Worm (Caenorhabditis elegans) whole organism, young adult: ENCODE results near the gene C08H9.15.

Source experiments
- B0261.1 ChIP-seq: sonication (generic microtip); optimal IDR thresholded peaks from 2 replicates; lab custom pipeline; 2016; ENCODE audit warnings: mild to moderate bottlenecking, missing genetic modification characterization, moderate library complexity, missing compliant biosample characterization
- F10E7.11 ChIP-seq: sonication (generic microtip); optimal IDR thresholded peaks from 2 replicates; lab custom pipeline; 2017; ENCODE audit warnings: mild to moderate bottlenecking, missing genetic modification characterization, moderate library complexity, missing compliant biosample characterization
- F22D6.2 ChIP-seq: sonication (generic microtip); optimal IDR thresholded peaks from 2 replicates; lab custom pipeline; 2016; ENCODE audit warnings: mild to moderate bottlenecking, missing genetic modification characterization, missing compliant biosample characterization
- F23B12.7 ChIP-seq: sonication (generic microtip); optimal IDR thresholded peaks from 2 replicates; lab custom pipeline; 2017; ENCODE audit warnings: missing genetic modification characterization, mild to moderate bottlenecking, missing compliant biosample characterization, antibody characterized with exemption, moderate library complexity; ENCODE audit not compliant: insufficient read depth
- F52B5.7 ChIP-seq: sonication (generic microtip); optimal IDR thresholded peaks from 2 replicates; lab custom pipeline; 2016; ENCODE audit warnings: mild to moderate bottlenecking, missing genetic modification characterization, missing compliant biosample characterization
- F55B11.4 ChIP-seq: sonication (generic microtip); optimal IDR thresholded peaks from 2 replicates; lab custom pipeline; 2016; ENCODE audit warnings: missing compliant biosample characterization, missing genetic modification characterization, borderline replicate concordance; ENCODE audit not compliant: insufficient read depth
- T07F8.4 ChIP-seq: sonication (generic microtip); optimal IDR thresholded peaks from 2 replicates; lab custom pipeline; 2016; ENCODE audit warnings: mild to moderate bottlenecking, missing genetic modification characterization, moderate library complexity, missing compliant biosample characterization
- Y79H2A.3 ChIP-seq: fragments of 200-800 bp; sonication (Bioruptor generic); conservative IDR thresholded peaks from 2 replicates; pipeline ENCODE4 v1.3.6; 2022; ENCODE audit warnings: missing genetic modification reagents, missing genetic modification characterization, missing compliant biosample characterization
- Y95B8A.8 ChIP-seq: fragments of 200-800 bp; sonication (Bioruptor generic); IDR thresholded peaks from 2 replicates; pipeline ENCODE4 v1.3.6; 2022; ENCODE audit warnings: missing genetic modification reagents, missing genetic modification characterization, missing compliant biosample characterization
- aptf-2 ChIP-seq: fragments of 200-800 bp; sonication (Bioruptor generic); conservative IDR thresholded peaks from 2 replicates; pipeline ENCODE4 v1.3.6; 2022; ENCODE audit warnings: missing genetic modification reagents, missing genetic modification characterization, missing compliant biosample characterization
- athp-1 ChIP-seq: sonication (generic microtip); optimal IDR thresholded peaks from 2 replicates; lab custom pipeline; 2017; ENCODE audit warnings: mild to moderate bottlenecking, missing genetic modification characterization, missing compliant biosample characterization
- attf-5 ChIP-seq: fragments of 200-800 bp; sonication (Bioruptor generic); optimal IDR thresholded peaks from 2 replicates; lab custom pipeline; 2018; ENCODE audit warnings: mild to moderate bottlenecking, missing genetic modification characterization, missing compliant biosample characterization
- bed-2 ChIP-seq: fragments of 200-800 bp; sonication (Bioruptor generic); IDR thresholded peaks from 2 replicates; pipeline ENCODE4 v1.3.6; 2022; ENCODE audit warnings: missing genetic modification reagents, missing genetic modification characterization, missing compliant biosample characterization
- ccch-3 ChIP-seq: fragments of 200-800 bp; sonication (Bioruptor generic); optimal IDR thresholded peaks from 2 replicates; lab custom pipeline; 2018; ENCODE audit warnings: mild to moderate bottlenecking, missing genetic modification characterization, missing compliant biosample characterization
- cebp-2 ChIP-seq: fragments of 200-800 bp; sonication (Bioruptor generic); IDR thresholded peaks from 2 replicates; pipeline ENCODE4 v1.3.6; 2022; ENCODE audit warnings: missing genetic modification characterization, missing compliant biosample characterization
- ceh-58 ChIP-seq: fragments of 200-800 bp; sonication (Bioruptor generic); IDR thresholded peaks from 2 replicates; pipeline ENCODE4 v1.3.6; 2022; ENCODE audit warnings: missing genetic modification characterization, missing compliant biosample characterization
- ceh-91 ChIP-seq: fragments of 200-800 bp; sonication (Bioruptor generic); IDR thresholded peaks from 2 replicates; pipeline ENCODE4 v1.3.6; 2022; ENCODE audit warnings: missing genetic modification reagents, missing genetic modification characterization, missing compliant biosample characterization
- chd-7 ChIP-seq: sonication (generic microtip); optimal IDR thresholded peaks from 2 replicates; lab custom pipeline; 2016; ENCODE audit warnings: mild to moderate bottlenecking, missing genetic modification characterization, moderate library complexity, missing compliant biosample characterization
- die-1 ChIP-seq: sonication (generic microtip); optimal IDR thresholded peaks from 2 replicates; lab custom pipeline; 2016; ENCODE audit warnings: missing genotype, mild to moderate bottlenecking, missing genetic modification characterization, missing compliant biosample characterization
- efl-1 ChIP-seq: fragments of 150-350 bp; optimal IDR thresholded peaks from 2 replicates; lab custom pipeline; 2014; ENCODE audit warnings: missing biosample characterization, missing genetic modification reagents, missing genetic modification characterization
- egrh-3 ChIP-seq: fragments of 200-800 bp; sonication (Bioruptor generic); IDR thresholded peaks from 2 replicates; pipeline ENCODE4 v1.3.6; 2022; ENCODE audit warnings: missing genetic modification reagents, missing genetic modification characterization, missing compliant biosample characterization
- ets-4 ChIP-seq: fragments of 200-800 bp; sonication (Bioruptor generic); optimal IDR thresholded peaks from 2 replicates; lab custom pipeline; 2018; ENCODE audit warnings: mild to moderate bottlenecking, missing genetic modification characterization, missing compliant biosample characterization
- hlh-12 ChIP-seq: sonication (generic microtip); optimal IDR thresholded peaks from 2 replicates; lab custom pipeline; 2016; ENCODE audit warnings: missing genetic modification characterization, missing compliant biosample characterization
- lag-1 ChIP-seq: fragments of 200-800 bp; sonication (Bioruptor generic); IDR thresholded peaks from 2 replicates; pipeline ENCODE4 v1.3.6; 2022; ENCODE audit warnings: missing genetic modification reagents, missing genetic modification characterization, missing compliant biosample characterization
- lin-40 ChIP-seq: sonication (generic microtip); optimal IDR thresholded peaks from 2 replicates; lab custom pipeline; 2016; ENCODE audit warnings: missing genetic modification characterization, mild to moderate bottlenecking, missing compliant biosample characterization, missing genotype, missing genetic modification reagents
- lir-1 ChIP-seq: fragments of 200-800 bp; sonication (Bioruptor generic); conservative IDR thresholded peaks from 2 replicates; pipeline ENCODE4 v1.3.6; 2022; ENCODE audit warnings: missing genetic modification reagents, missing genetic modification characterization, missing compliant biosample characterization
- lsy-27 ChIP-seq: sonication (generic microtip); optimal IDR thresholded peaks from 2 replicates; lab custom pipeline; 2017; ENCODE audit warnings: missing genetic modification characterization, mild to moderate bottlenecking, missing compliant biosample characterization, antibody characterized with exemption, missing genotype, borderline replicate concordance; ENCODE audit not compliant: insufficient read depth
- madf-6 ChIP-seq: fragments of 200-800 bp; sonication (Bioruptor generic); IDR thresholded peaks from 2 replicates; pipeline ENCODE4 v1.3.6; 2022; ENCODE audit warnings: missing genetic modification reagents, missing genetic modification characterization, missing compliant biosample characterization
- mxl-1 ChIP-seq: sonication (generic microtip); optimal IDR thresholded peaks from 2 replicates; lab custom pipeline; 2016; ENCODE audit warnings: missing genetic modification characterization, missing compliant biosample characterization
- nhr-120 ChIP-seq: fragments of 200-800 bp; sonication (Bioruptor generic); IDR thresholded peaks from 2 replicates; pipeline ENCODE4 v1.3.6; 2022; ENCODE audit warnings: missing genetic modification characterization, missing compliant biosample characterization
- pbrm-1 ChIP-seq: fragments of 200-800 bp; sonication (Bioruptor generic); IDR thresholded peaks from 2 replicates; pipeline ENCODE4 v1.3.6; 2022; ENCODE audit warnings: missing genetic modification reagents, missing genetic modification characterization, missing compliant biosample characterization
- rec-8 ChIP-seq, 2 experiments: sonication (generic microtip); optimal IDR thresholded peaks; 2 replicates each; lab custom pipeline; 2016; ENCODE audit warnings: mild to moderate bottlenecking in 2 of 2, missing genetic modification characterization in 2 of 2, missing genetic modification reagents in 2 of 2, missing genotype in 2 of 2, missing biosample characterization in 1 of 2, missing compliant biosample characterization in 1 of 2, moderate library complexity in 1 of 2
- repo-1 ChIP-seq: sonication (generic microtip); optimal IDR thresholded peaks from 2 replicates; lab custom pipeline; 2017; ENCODE audit warnings: mild to moderate bottlenecking, missing genetic modification characterization, missing compliant biosample characterization
- sdz-38 ChIP-seq: sonication (generic microtip); optimal IDR thresholded peaks from 2 replicates; lab custom pipeline; 2016; ENCODE audit warnings: missing genotype, missing genetic modification characterization, missing compliant biosample characterization
- sea-2 ChIP-seq: fragments of 200-800 bp; sonication (Bioruptor generic); IDR thresholded peaks from 2 replicates; pipeline ENCODE4 v1.3.6; 2022; ENCODE audit warnings: missing genetic modification characterization, missing compliant biosample characterization
- snpc-1.3 ChIP-seq: sonication (generic microtip); optimal IDR thresholded peaks from 2 replicates; lab custom pipeline; 2017; ENCODE audit warnings: missing genetic modification characterization, mild to moderate bottlenecking, missing compliant biosample characterization, antibody characterized with exemption, moderate library complexity, missing genotype, missing genetic modification reagents; ENCODE audit not compliant: insufficient read depth
- snpc-3.4 ChIP-seq: sonication (generic microtip); optimal IDR thresholded peaks from 2 replicates; lab custom pipeline; 2017; ENCODE audit warnings: missing genetic modification characterization, mild to moderate bottlenecking, missing compliant biosample characterization, antibody characterized with exemption, moderate library complexity, missing genotype, missing genetic modification reagents
- snpc-4 ChIP-seq, 5 experiments: fragments of 150-350 bp in 1 of 5; sonication (generic microtip) in 4 of 5; optimal IDR thresholded peaks; 2 replicates each; lab custom pipeline; 2014 to 2018; ENCODE audit warnings: missing genetic modification characterization in 5 of 5, missing biosample characterization in 3 of 5, antibody characterized with exemption in 2 of 5, mild to moderate bottlenecking in 2 of 5, missing compliant biosample characterization in 2 of 5, missing genotype in 2 of 5, moderate library complexity in 2 of 5, missing genetic modification reagents in 1 of 5
- somi-1 ChIP-seq: fragments of 200-800 bp; sonication (Bioruptor generic); optimal IDR thresholded peaks from 2 replicates; lab custom pipeline; 2018; ENCODE audit warnings: mild to moderate bottlenecking, missing genetic modification characterization, missing compliant biosample characterization
- tbp1 ChIP-seq: fragments of 200-800 bp; sonication (Bioruptor generic); optimal IDR thresholded peaks from 2 replicates; lab custom pipeline; 2018; ENCODE audit warnings: mild to moderate bottlenecking, missing genetic modification characterization, missing compliant biosample characterization
- xnd-1 ChIP-seq: sonication (generic microtip); optimal IDR thresholded peaks from 2 replicates; lab custom pipeline; 2016; ENCODE audit warnings: missing genotype, missing genetic modification reagents, missing genetic modification characterization, missing compliant biosample characterization
- ztf-22 ChIP-seq: fragments of 200-800 bp; sonication (Bioruptor generic); optimal IDR thresholded peaks from 2 replicates; lab custom pipeline; 2018; ENCODE audit warnings: mild to moderate bottlenecking, missing genetic modification characterization, moderate library complexity, missing compliant biosample characterization
- ztf-25 ChIP-seq: fragments of 200-800 bp; sonication (Bioruptor generic); IDR thresholded peaks from 2 replicates; pipeline ENCODE4 v1.3.6; 2022; ENCODE audit warnings: missing genetic modification reagents, missing genetic modification characterization, missing compliant biosample characterization
- ztf-28 ChIP-seq: fragments of 200-800 bp; sonication (Bioruptor generic); IDR thresholded peaks from 2 replicates; pipeline ENCODE4 v1.3.6; 2022; ENCODE audit warnings: missing genetic modification reagents, missing genetic modification characterization, missing compliant biosample characterization

C08H9.15 gene

ce11 chrII:9931012-9931411 lies 50.0 kb downstream of the C08H9.15 start (continued):
- TF ChIP-seq F55B11.4 (tag; lab: Kevin White, UChicago) (no peak), ceh-91 (GFP tag; lab: Robert Waterston, UW) (no peak), T07F8.4 (tag; lab: Kevin White, UChicago) (no peak), lin-40 (no peak), efl-1 (GFP tag; lab: Kevin White, UChicago) (no peak), tbp1 (GFP tag; lab: Kevin White, UChicago) (no peak), snpc-3.4 (tag; lab: Kevin White, UChicago) (no peak), chd-7 (tag; lab: Kevin White, UChicago) (no peak), lag-1 (GFP tag; lab: Robert Waterston, UW) (no peak), egrh-3 (GFP tag; lab: Robert Waterston, UW) (no peak), ztf-25 (GFP tag; lab: Robert Waterston, UW) (no peak), bed-2 (GFP tag; lab: Robert Waterston, UW) (0 out of 2 replicates have a peak, but pooled peaks have one; percentile 37), cebp-2 (GFP tag; lab: Robert Waterston, UW) (no peak), nhr-120 (GFP tag; lab: Robert Waterston, UW) (no peak), ets-4 (GFP tag; lab: Kevin White, UChicago) (no peak), xnd-1 (tag; lab: Kevin White, UChicago) (no peak), pbrm-1 (GFP tag; lab: Robert Waterston, UW) (0 out of 2 replicates have a peak, but pooled peaks have one; percentile 9), lsy-27 (tag; lab: Kevin White, UChicago) (no peak), ztf-28 (GFP tag; lab: Robert Waterston, UW) (no peak), Y79H2A.3 (GFP tag; lab: Robert Waterston, UW) (no peak), die-1 (tag; lab: Kevin White, UChicago) (no peak), ceh-58 (GFP tag; lab: Robert Waterston, UW) (no peak), sdz-38 (tag; lab: Kevin White, UChicago) (no peak), B0261.1 (tag; lab: Kevin White, UChicago) (no peak), snpc-4 (GFP tag; optimal IDR thresholded peaks at IDR 0.05; lab: Kevin White, UChicago) (no peak), snpc-4 (tag; optimal IDR thresholded peaks at IDR 0.05; lab: Kevin White, UChicago) (no peak), lir-1 (no peak), attf-5 (GFP tag; lab: Kevin White, UChicago) (peak; percentile 57), rec-8 (tag; optimal IDR thresholded peaks at IDR 0.05; lab: Kevin White, UChicago) (no peak), hlh-12 (tag; lab: Kevin White, UChicago) (no peak), ccch-3 (GFP tag; lab: Kevin White, UChicago) (no peak), Y95B8A.8 (no peak), repo-1 (no peak), madf-6 (GFP tag; lab: Robert Waterston, UW) (no peak; the same call in 1 of the 2 replicates), athp-1 (no peak), snpc-1.3 (tag; lab: Kevin White, UChicago) (no peak), F10E7.11 (no peak), aptf-2 (GFP tag; lab: Robert Waterston, UW) (no peak), F52B5.7 (tag; lab: Kevin White, UChicago) (no peak), mxl-1 (tag; lab: Kevin White, UChicago) (no peak), F22D6.2 (tag; lab: Kevin White, UChicago) (no peak), ztf-22 (GFP tag; lab: Kevin White, UChicago) (no peak), F23B12.7 (tag; lab: Kevin White, UChicago) (no peak), sea-2 (GFP tag; lab: Robert Waterston, UW) (no peak), somi-1 (GFP tag; lab: Kevin White, UChicago) (no peak)
